Worm (Caenorhabditis elegans) whole organism, L3 larva: ENCODE measurements around the gene cest-12.
A peak's percentile ranks its signal among the peaks of the same experiment; 100 is the strongest.

Experiments used
- R02D3.7 ChIP-seq: fragments of 150-350 bp; optimal IDR thresholded peaks from 2 replicates; lab custom pipeline; 2014; ENCODE audit warnings: missing biosample characterization, missing genetic modification characterization
- ZK546.5 ChIP-seq: sonication (generic microtip); optimal IDR thresholded peaks from 2 replicates; lab custom pipeline; 2017; ENCODE audit warnings: missing biosample characterization, missing genetic modification characterization
- aly-2 ChIP-seq: fragments of 150-350 bp; optimal IDR thresholded peaks from 2 replicates; lab custom pipeline; 2014; ENCODE audit warnings: missing biosample characterization, missing genetic modification characterization
- ama-1 ChIP-seq: fragments of 150-350 bp; optimal IDR thresholded peaks from 2 replicates; lab custom pipeline; 2018
- ceh-16 ChIP-seq: sonication (generic microtip); optimal IDR thresholded peaks from 2 replicates; lab custom pipeline; 2017; ENCODE audit warnings: missing biosample characterization, missing genetic modification characterization
- ceh-28 ChIP-seq: fragments of 150-350 bp; optimal IDR thresholded peaks from 2 replicates; lab custom pipeline; 2014; ENCODE audit warnings: missing biosample characterization, missing genetic modification reagents, missing genetic modification characterization
- ceh-82 ChIP-seq: fragments of 150-350 bp; optimal IDR thresholded peaks from 2 replicates; lab custom pipeline; 2014; ENCODE audit warnings: missing biosample characterization, missing genetic modification characterization
- ceh-9 ChIP-seq: sonication (generic microtip); optimal IDR thresholded peaks from 2 replicates; lab custom pipeline; 2018; ENCODE audit warnings: missing biosample characterization, missing genetic modification characterization
- daf-12 ChIP-seq: fragments of 150-350 bp; optimal IDR thresholded peaks from 2 replicates; lab custom pipeline; 2014; ENCODE audit warnings: missing biosample characterization, missing genetic modification reagents, missing genetic modification characterization
- egl-27 ChIP-seq: sonication (generic microtip); optimal IDR thresholded peaks from 4 replicates; lab custom pipeline; 2017; ENCODE audit warnings: missing biosample characterization, missing genetic modification reagents, missing genetic modification characterization
- egl-5 ChIP-seq: fragments of 150-350 bp; optimal IDR thresholded peaks from 2 replicates; lab custom pipeline; 2017; ENCODE audit warnings: missing biosample characterization, missing genetic modification reagents, missing genetic modification characterization, inconsistent platforms
- elt-1 ChIP-seq: fragments of 150-350 bp; optimal IDR thresholded peaks from 2 replicates; lab custom pipeline; 2014; ENCODE audit warnings: missing biosample characterization, missing genetic modification characterization
- elt-2 ChIP-seq: sonication (generic microtip); optimal IDR thresholded peaks from 2 replicates; lab custom pipeline; 2016; ENCODE audit warnings: missing genetic modification reagents, mild to moderate bottlenecking, missing genetic modification characterization, missing compliant biosample characterization
- elt-3 ChIP-seq, 3 experiments: fragments of 150-350 bp in 1 of 3; sonication (generic microtip) in 2 of 3; optimal IDR thresholded peaks; 2 replicates in 2 of 3; 4 replicates in 1 of 3; lab custom pipeline; 2014 to 2017; ENCODE audit warnings: missing biosample characterization in 3 of 3, missing genetic modification characterization in 3 of 3
- eor-1 ChIP-seq, 2 experiments: fragments of 150-350 bp; optimal IDR thresholded peaks; 2 replicates each; lab custom pipeline; 2014 to 2018; ENCODE audit warnings: missing biosample characterization in 2 of 2, missing genetic modification characterization in 2 of 2
- fkh-10 ChIP-seq: sonication (generic microtip); optimal IDR thresholded peaks from 2 replicates; lab custom pipeline; 2017; ENCODE audit warnings: missing biosample characterization, missing genetic modification reagents, missing genetic modification characterization
- fkh-2 ChIP-seq: fragments of 150-350 bp; optimal IDR thresholded peaks from 2 replicates; lab custom pipeline; 2014; ENCODE audit warnings: missing biosample characterization, missing genetic modification reagents, missing genetic modification characterization
- fos-1 ChIP-seq: fragments of 150-350 bp; optimal IDR thresholded peaks from 2 replicates; lab custom pipeline; 2014; ENCODE audit warnings: missing biosample characterization, missing genetic modification characterization
- hmg-11 ChIP-seq: sonication (generic microtip); optimal IDR thresholded peaks from 2 replicates; lab custom pipeline; 2016; ENCODE audit warnings: missing genetic modification characterization, missing compliant biosample characterization
- jun-1 ChIP-seq: fragments of 150-350 bp; optimal IDR thresholded peaks from 2 replicates; lab custom pipeline; 2014; ENCODE audit warnings: missing biosample characterization, missing genetic modification reagents, missing genetic modification characterization
- lin-15B ChIP-seq: fragments of 150-350 bp; optimal IDR thresholded peaks from 2 replicates; lab custom pipeline; 2014; ENCODE audit warnings: missing biosample characterization, missing genetic modification characterization
- lin-39 ChIP-seq: fragments of 150-350 bp; optimal IDR thresholded peaks from 2 replicates; lab custom pipeline; 2018; ENCODE audit warnings: missing biosample characterization, missing genetic modification reagents, missing genetic modification characterization
- lsy-12 ChIP-seq: sonication (generic microtip); optimal IDR thresholded peaks from 2 replicates; lab custom pipeline; 2016; ENCODE audit warnings: mild to moderate bottlenecking, missing genetic modification characterization, missing compliant biosample characterization
- mdl-1 ChIP-seq: fragments of 150-350 bp; optimal IDR thresholded peaks from 2 replicates; lab custom pipeline; 2014; ENCODE audit warnings: missing biosample characterization, missing genetic modification characterization
- mml-1 ChIP-seq: fragments of 150-350 bp; sonication (generic microtip); optimal IDR thresholded peaks from 3 replicates; lab custom pipeline; 2014; ENCODE audit warnings: missing biosample characterization, missing genetic modification characterization
- nfya-1 ChIP-seq: sonication (generic microtip); optimal IDR thresholded peaks from 2 replicates; lab custom pipeline; 2017; ENCODE audit warnings: missing genetic modification characterization, mild to moderate bottlenecking, missing compliant biosample characterization, antibody characterized with exemption, moderate library complexity; ENCODE audit not compliant: insufficient read depth
- nhr-11 ChIP-seq: fragments of 150-350 bp; optimal IDR thresholded peaks from 2 replicates; lab custom pipeline; 2014; ENCODE audit warnings: missing biosample characterization, missing genetic modification characterization
- nhr-12 ChIP-seq: fragments of 150-350 bp; optimal IDR thresholded peaks from 2 replicates; lab custom pipeline; 2014; ENCODE audit warnings: missing biosample characterization, missing genetic modification characterization
- nhr-23 ChIP-seq: fragments of 150-350 bp; optimal IDR thresholded peaks from 2 replicates; lab custom pipeline; 2014; ENCODE audit warnings: missing biosample characterization, missing genetic modification reagents, missing genetic modification characterization
- nhr-237 ChIP-seq: fragments of 150-350 bp; optimal IDR thresholded peaks from 2 replicates; lab custom pipeline; 2014; ENCODE audit warnings: missing biosample characterization, missing genetic modification characterization
- nhr-25 ChIP-seq: sonication (generic microtip); optimal IDR thresholded peaks from 2 replicates; lab custom pipeline; 2017; ENCODE audit warnings: missing biosample characterization, missing genetic modification characterization
- nhr-28 ChIP-seq: fragments of 150-350 bp; optimal IDR thresholded peaks from 2 replicates; lab custom pipeline; 2014; ENCODE audit warnings: missing biosample characterization, missing genetic modification characterization
- nhr-43 ChIP-seq: sonication (generic microtip); optimal IDR thresholded peaks from 2 replicates; lab custom pipeline; 2016; ENCODE audit warnings: mild to moderate bottlenecking, missing genetic modification characterization, missing compliant biosample characterization; ENCODE audit not compliant: poor library complexity, severe bottlenecking
- nhr-67 ChIP-seq: fragments of 150-350 bp; optimal IDR thresholded peaks from 2 replicates; lab custom pipeline; 2014; ENCODE audit warnings: missing biosample characterization, missing genetic modification characterization
- nhr-76 ChIP-seq: fragments of 150-350 bp; sonication (generic microtip); optimal IDR thresholded peaks from 5 replicates; lab custom pipeline; 2014; ENCODE audit warnings: missing biosample characterization, missing genetic modification characterization
- nhr-77 ChIP-seq: fragments of 150-350 bp; optimal IDR thresholded peaks from 2 replicates; lab custom pipeline; 2014; ENCODE audit warnings: missing biosample characterization, missing genetic modification characterization
- pha-4 ChIP-seq: fragments of 150-350 bp; optimal IDR thresholded peaks from 2 replicates; lab custom pipeline; 2014; ENCODE audit warnings: missing biosample characterization, missing genetic modification reagents, missing genetic modification characterization
- pqm-1 ChIP-seq: fragments of 150-350 bp; optimal IDR thresholded peaks from 2 replicates; lab custom pipeline; 2017; ENCODE audit warnings: missing biosample characterization, missing genetic modification characterization, inconsistent platforms
- sea-2 ChIP-seq: fragments of 150-350 bp; sonication (generic microtip); optimal IDR thresholded peaks from 4 replicates; lab custom pipeline; 2014; ENCODE audit warnings: missing biosample characterization, missing genetic modification reagents, missing genetic modification characterization
- skn-1 ChIP-seq: fragments of 150-350 bp; optimal IDR thresholded peaks from 2 replicates; lab custom pipeline; 2014; ENCODE audit warnings: missing biosample characterization, missing genetic modification characterization
- snpc-4 ChIP-seq: fragments of 150-350 bp; optimal IDR thresholded peaks from 2 replicates; lab custom pipeline; 2014; ENCODE audit warnings: missing biosample characterization, missing genetic modification characterization
- tbx-2 ChIP-seq: sonication (generic microtip); optimal IDR thresholded peaks from 2 replicates; lab custom pipeline; 2016; ENCODE audit warnings: mild to moderate bottlenecking, missing genetic modification characterization, missing compliant biosample characterization
- unc-39 ChIP-seq: sonication (generic microtip); optimal IDR thresholded peaks from 4 replicates; lab custom pipeline; 2017; ENCODE audit warnings: missing biosample characterization, missing genetic modification characterization
- unc-62 ChIP-seq: fragments of 150-350 bp; sonication (generic microtip); optimal IDR thresholded peaks from 4 replicates; lab custom pipeline; 2014; ENCODE audit warnings: missing biosample characterization, missing genetic modification reagents, missing genetic modification characterization
- zag-1 ChIP-seq: fragments of 150-350 bp; optimal IDR thresholded peaks from 2 replicates; lab custom pipeline; 2014; ENCODE audit warnings: missing biosample characterization, missing genetic modification characterization
- ztf-11 ChIP-seq: fragments of 150-350 bp; optimal IDR thresholded peaks from 2 replicates; lab custom pipeline; 2014; ENCODE audit warnings: missing biosample characterization, missing genetic modification characterization
- ztf-4 ChIP-seq: fragments of 150-350 bp; optimal IDR thresholded peaks from 2 replicates; lab custom pipeline; 2014; ENCODE audit warnings: missing biosample characterization, missing genetic modification characterization

Gene cest-12

ce11 chrIII:12060092-12060491 lies 47.2 kb downstream of the cest-12 start:
- TF ChIP-seq elt-2 (tag; lab: Kevin White, UChicago) (no peak), ama-1 (lab: Kevin White, UChicago) (no peak), nhr-12 (tag; lab: Kevin White, UChicago) (no peak), lsy-12 (no peak), nhr-23 (tag; lab: Kevin White, UChicago) (no peak), unc-62 (GFP tag; lab: Kevin White, UChicago) (no peak), hmg-11 (no peak), lin-15B (tag; lab: Kevin White, UChicago) (no peak), eor-1 (tag; optimal IDR thresholded peaks at IDR 0.05; lab: Kevin White, UChicago) (no peak), ztf-11 (tag; lab: Kevin White, UChicago) (no peak), mdl-1 (tag; lab: Kevin White, UChicago) (no peak)
- TF ChIP-seq, all 47 proteins: peak for 0

DNA sequence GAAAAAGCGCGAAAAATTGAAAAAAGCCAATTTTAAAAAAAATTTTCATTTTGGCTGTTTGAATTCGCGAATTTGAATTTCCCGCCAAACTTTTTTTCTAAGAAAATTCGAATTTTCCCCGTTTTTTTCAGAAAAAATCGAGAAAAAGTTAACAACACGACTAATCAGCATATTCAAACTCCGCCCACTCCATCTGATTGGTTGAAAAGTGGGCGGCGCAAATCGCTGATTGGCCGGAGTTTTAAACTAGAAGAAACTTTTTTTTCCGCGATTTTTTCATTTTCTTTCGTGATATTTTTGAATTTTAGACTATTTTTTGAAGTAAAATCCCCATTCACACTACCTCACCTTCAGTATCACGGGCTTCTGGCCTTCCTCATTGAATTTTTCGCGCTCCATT lies 47.8 kb downstream of the cest-12 start:
- peak; percentile 92 for TF ChIP-seq nfya-1
- TF ChIP-seq skn-1: no peak
- TF ChIP-seq zag-1 (tag; lab: Kevin White, UChicago): no peak
- no peak for TF ChIP-seq pqm-1 (tag; lab: Kevin White, UChicago)
- no peak for TF ChIP-seq nhr-237
- TF ChIP-seq, all 47 proteins: peak for 1

- TF ChIP-seq sea-2 (no peak), fkh-2 (tag; lab: Kevin White, UChicago) (no peak), unc-62 (GFP tag; lab: Kevin White, UChicago) (no peak), snpc-4 (tag; lab: Kevin White, UChicago) (no peak), elt-1 (tag; lab: Kevin White, UChicago) (no peak), eor-1 (tag; optimal IDR thresholded peaks at IDR 0.05; lab: Kevin White, UChicago) (no peak), ceh-9 (tag; lab: Kevin White, UChicago) (no peak), nhr-28 (tag; lab: Kevin White, UChicago) (no peak), nhr-12 (tag; lab: Kevin White, UChicago) (no peak), unc-39 (no peak), pha-4 (tag; lab: Kevin White, UChicago) (peak; percentile 50), lin-15B (tag; lab: Kevin White, UChicago) (peak; percentile 37), R02D3.7 (tag; lab: Kevin White, UChicago) (no peak), nfya-1 (peak; percentile 72), nhr-76 (tag; lab: Kevin White, UChicago) (no peak), fos-1 (tag; lab: Kevin White, UChicago) (no peak), ztf-4 (tag; lab: Kevin White, UChicago) (no peak), zag-1 (tag; lab: Kevin White, UChicago) (no peak), nhr-237 (no peak), fkh-10 (GFP tag; lab: Kevin White, UChicago) (no peak), mml-1 (tag; lab: Kevin White, UChicago) (no peak), aly-2 (tag; lab: Kevin White, UChicago) (no peak), nhr-11 (tag; lab: Kevin White, UChicago) (no peak), nhr-23 (tag; lab: Kevin White, UChicago) (peak; percentile 10), nhr-25 (tag; lab: Kevin White, UChicago) (no peak), pqm-1 (tag; lab: Kevin White, UChicago) (peak; percentile 26), mdl-1 (tag; lab: Kevin White, UChicago) (no peak), hmg-11 (no peak), egl-27 (tag; lab: Kevin White, UChicago) (no peak), nhr-43 (tag; lab: Kevin White, UChicago) (no peak), skn-1 (no peak), ama-1 (lab: Kevin White, UChicago) (no peak), ceh-16 (tag; lab: Kevin White, UChicago) (no peak), ZK546.5 (no peak), ztf-11 (tag; lab: Kevin White, UChicago) (no peak), elt-3 (tag; optimal IDR thresholded peaks at IDR 0.05; lab: Kevin White, UChicago) (no peak), ceh-82 (tag; lab: Kevin White, UChicago) (no peak), nhr-77 (tag; lab: Kevin White, UChicago) (no peak), elt-2 (tag; lab: Kevin White, UChicago) (no peak), lsy-12 (no peak), daf-12 (tag; lab: Kevin White, UChicago) (no peak), ceh-28 (tag; lab: Kevin White, UChicago) (peak; percentile 41), jun-1 (no peak), egl-5 (tag; lab: Kevin White, UChicago) (peak; percentile 31), nhr-67 (no peak), lin-39 (tag; lab: Kevin White, UChicago) (no peak), tbx-2 (no peak)
Observed at ce11 chrIII:12058429-12058828, 48.9 kb downstream of the cest-12 start, which contains the start of gene arx-3. Gene arx-3, minus strand, starts transcription at chrIII:12058458.
